Worm (Caenorhabditis elegans) whole organism, L4 larva: Measurements from ENCODE around the gene F14D7.9.
A peak's percentile ranks its signal among the peaks of the same experiment; 100 is the strongest.
"Not testable (repeated sequence)": the region's sequence is repeated elsewhere in the genome, so short reads cannot be mapped to it uniquely, and the experiment has no call there.

ENCODE experiments used
- D1046.2 ChIP-seq: fragments of 200-800 bp; sonication (Bioruptor generic); IDR thresholded peaks from 2 replicates; pipeline ENCODE4 v1.3.6; 2022; ENCODE audit warnings: missing genetic modification characterization, missing compliant biosample characterization
- F49E8.2 ChIP-seq: sonication (generic microtip); optimal IDR thresholded peaks from 2 replicates; lab custom pipeline; 2016; ENCODE audit warnings: missing compliant biosample characterization, mild to moderate bottlenecking, missing genetic modification characterization, borderline replicate concordance
- Y5F2A.4 ChIP-seq: fragments of 200-800 bp; sonication (Bioruptor generic); optimal IDR thresholded peaks from 2 replicates; lab custom pipeline; 2018; ENCODE audit warnings: mild to moderate bottlenecking, missing genetic modification characterization, missing compliant biosample characterization
- ZK337.2 ChIP-seq: fragments of 200-800 bp; sonication (Bioruptor generic); IDR thresholded peaks from 2 replicates; pipeline ENCODE4 v1.3.6; 2022; ENCODE audit warnings: missing genetic modification reagents, missing genetic modification characterization, missing compliant biosample characterization
- ZK546.5 ChIP-seq, 2 experiments: sonication (generic microtip); optimal IDR thresholded peaks; 2 replicates each; lab custom pipeline; 2017; ENCODE audit warnings: missing biosample characterization in 2 of 2, missing genetic modification characterization in 2 of 2
- aha-1 ChIP-seq: fragments of 150-350 bp; peaks from one replicate; lab custom pipeline; 2014; ENCODE audit warnings: missing biosample characterization, missing genetic modification characterization
- ceh-32 ChIP-seq: sonication (generic microtip); optimal IDR thresholded peaks from 2 replicates; lab custom pipeline; 2016; ENCODE audit warnings: mild to moderate bottlenecking, missing genetic modification characterization, missing compliant biosample characterization; ENCODE audit not compliant: poor library complexity
- ceh-82 ChIP-seq: sonication (generic microtip); optimal IDR thresholded peaks from 2 replicates; lab custom pipeline; 2017; ENCODE audit warnings: missing biosample characterization, missing genetic modification characterization
- ctbp-1 ChIP-seq: fragments of 200-800 bp; sonication (Bioruptor generic); IDR thresholded peaks from 2 replicates; pipeline ENCODE4 v1.3.6; 2022; ENCODE audit warnings: missing genetic modification reagents, missing genetic modification characterization, missing compliant biosample characterization
- daf-12 ChIP-seq: fragments of 150-350 bp; optimal IDR thresholded peaks from 2 replicates; lab custom pipeline; 2014; ENCODE audit warnings: missing biosample characterization, missing genetic modification reagents, missing genetic modification characterization
- jun-1 ChIP-seq: fragments of 150-350 bp; optimal IDR thresholded peaks from 2 replicates; lab custom pipeline; 2014; ENCODE audit warnings: missing biosample characterization, missing genetic modification reagents, missing genetic modification characterization
- lin-1 ChIP-seq: fragments of 200-800 bp; sonication (Bioruptor generic); IDR thresholded peaks from 2 replicates; pipeline ENCODE4 v1.3.6; 2022; ENCODE audit warnings: missing genetic modification reagents, missing genetic modification characterization, missing compliant biosample characterization
- lin-15B ChIP-seq: fragments of 150-350 bp; sonication (generic microtip); optimal IDR thresholded peaks from 3 replicates; lab custom pipeline; 2014; ENCODE audit warnings: missing biosample characterization, missing genetic modification characterization
- lin-38 ChIP-seq: fragments of 200-800 bp; sonication (Bioruptor generic); IDR thresholded peaks from 2 replicates; pipeline ENCODE4 v1.3.6; 2022; ENCODE audit warnings: missing genetic modification reagents, missing genetic modification characterization, missing compliant biosample characterization
- lsy-2 ChIP-seq, 2 experiments: fragments of 150-350 bp in 1 of 2; sonication (generic microtip) in 1 of 2; optimal IDR thresholded peaks; 2 replicates each; lab custom pipeline; 2014 to 2017; ENCODE audit warnings: missing biosample characterization in 2 of 2, missing genetic modification characterization in 2 of 2
- mxl-2 ChIP-seq: fragments of 200-800 bp; sonication (Bioruptor generic); conservative IDR thresholded peaks from 2 replicates; pipeline ENCODE4 v1.3.6; 2022; ENCODE audit warnings: missing genetic modification reagents, missing genetic modification characterization, missing compliant biosample characterization
- nhr-102 ChIP-seq: sonication (generic microtip); optimal IDR thresholded peaks from 2 replicates; lab custom pipeline; 2016; ENCODE audit warnings: mild to moderate bottlenecking, missing genetic modification characterization, moderate library complexity, missing compliant biosample characterization
- nhr-25 ChIP-seq: sonication (generic microtip); optimal IDR thresholded peaks from 2 replicates; lab custom pipeline; 2017; ENCODE audit warnings: missing genetic modification characterization, mild to moderate bottlenecking, missing compliant biosample characterization, antibody characterized with exemption, moderate library complexity, borderline replicate concordance; ENCODE audit not compliant: insufficient read depth
- nhr-28 ChIP-seq: fragments of 150-350 bp; optimal IDR thresholded peaks from 2 replicates; lab custom pipeline; 2014; ENCODE audit warnings: missing biosample characterization, missing genetic modification characterization
- nhr-42 ChIP-seq: fragments of 200-800 bp; sonication (Bioruptor generic); IDR thresholded peaks from 2 replicates; pipeline ENCODE4 v1.3.6; 2022; ENCODE audit warnings: missing genetic modification characterization, missing compliant biosample characterization
- php-3 ChIP-seq: fragments of 200-800 bp; sonication (Bioruptor generic); IDR thresholded peaks from 2 replicates; pipeline ENCODE4 v1.3.6; 2022; ENCODE audit warnings: missing genetic modification reagents, missing genetic modification characterization, missing compliant biosample characterization
- pqm-1 ChIP-seq: sonication (generic microtip); optimal IDR thresholded peaks from 2 replicates; lab custom pipeline; 2017; ENCODE audit warnings: missing biosample characterization, missing genetic modification characterization
- sdz-12 ChIP-seq: fragments of 200-800 bp; sonication (Bioruptor generic); optimal IDR thresholded peaks from 2 replicates; lab custom pipeline; 2018; ENCODE audit warnings: mild to moderate bottlenecking, missing genetic modification characterization, missing compliant biosample characterization
- snpc-4 ChIP-seq: fragments of 150-350 bp; optimal IDR thresholded peaks from 2 replicates; lab custom pipeline; 2014; ENCODE audit warnings: missing biosample characterization, missing genetic modification characterization
- tag-97 ChIP-seq: fragments of 200-800 bp; sonication (Bioruptor generic); IDR thresholded peaks from 2 replicates; pipeline ENCODE4 v1.3.6; 2022; ENCODE audit warnings: missing genetic modification characterization, missing compliant biosample characterization
- tra-1 ChIP-seq: fragments of 200-800 bp; sonication (Bioruptor generic); IDR thresholded peaks from 2 replicates; pipeline ENCODE4 v1.3.6; 2022; ENCODE audit warnings: missing genetic modification reagents, missing genetic modification characterization, missing compliant biosample characterization
- unc-39 ChIP-seq: sonication (generic microtip); optimal IDR thresholded peaks from 2 replicates; lab custom pipeline; 2017; ENCODE audit warnings: missing biosample characterization, missing genetic modification characterization
- unc-62 ChIP-seq, 3 experiments: fragments of 150-350 bp in 1 of 3; sonication (generic microtip); optimal IDR thresholded peaks in 2 of 3; peaks in 1 of 3; 1 replicate in 1 of 3; 2 replicates in 2 of 3; lab custom pipeline; 2014 to 2017; ENCODE audit warnings: missing biosample characterization in 3 of 3, missing genetic modification characterization in 3 of 3, missing genetic modification reagents in 3 of 3, missing genotype in 1 of 3
- vab-7 ChIP-seq: fragments of 200-800 bp; sonication (Bioruptor generic); IDR thresholded peaks from 2 replicates; pipeline ENCODE4 v1.3.6; 2022; ENCODE audit warnings: missing genetic modification reagents, missing genetic modification characterization, missing compliant biosample characterization
- ztf-11 ChIP-seq: fragments of 150-350 bp; optimal IDR thresholded peaks from 2 replicates; lab custom pipeline; 2014; ENCODE audit warnings: missing biosample characterization, missing genetic modification characterization
- ztf-7 ChIP-seq: fragments of 150-350 bp; optimal IDR thresholded peaks from 2 replicates; lab custom pipeline; 2014; ENCODE audit warnings: missing biosample characterization, missing genetic modification characterization

Gene F14D7.9

DNA sequence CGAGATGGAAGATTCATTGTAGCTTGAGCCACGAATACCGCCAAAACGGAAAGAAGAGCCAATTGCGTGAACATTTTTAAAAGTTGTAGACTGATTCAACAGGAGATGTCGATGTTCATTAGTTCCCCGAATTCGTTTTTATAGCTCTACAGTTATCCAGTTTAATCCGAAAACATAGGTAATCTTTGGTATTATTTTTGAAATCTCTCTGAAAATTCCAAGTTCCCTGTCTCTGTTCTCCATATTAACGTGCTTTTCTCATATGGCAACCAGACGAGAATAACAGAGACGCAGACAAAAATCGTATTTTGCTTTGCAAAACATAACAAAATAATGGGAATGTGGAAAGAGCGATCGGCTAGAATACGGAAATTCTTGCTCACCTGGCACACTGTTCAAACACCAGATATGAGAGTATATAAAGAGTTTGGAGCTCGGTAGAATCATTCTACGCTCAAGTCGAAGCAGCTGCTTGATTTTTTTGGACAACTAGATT lies 5.1 kb downstream of the F14D7.9 start, which contains the start of the genes spig-3 and F14D7.12:
Gene spig-3 (minus strand): TSS at position 101 of the 496 bp plus-strand sequence.
Gene F14D7.12 (plus strand): TSS at position 446 of the 496 bp plus-strand sequence.
- TF ChIP-seq vab-7 (GFP tag; lab: Robert Waterston, UW) (no peak), php-3 (GFP tag; lab: Robert Waterston, UW) (no peak), tag-97 (GFP tag; lab: Robert Waterston, UW) (no peak), ztf-11 (tag; lab: Kevin White, UChicago) (no peak), lsy-2 (tag; optimal IDR thresholded peaks at IDR 0.05; lab: Kevin White, UChicago) (no peak), unc-62 (GFP tag; optimal IDR thresholded peaks at IDR 0.05 in 1 of 2; lab: Kevin White, UChicago) (no peak), unc-62 (tag; optimal IDR thresholded peaks at IDR 0.05; lab: Kevin White, UChicago) (no peak), ztf-7 (tag; lab: Kevin White, UChicago) (no peak)

DNA sequence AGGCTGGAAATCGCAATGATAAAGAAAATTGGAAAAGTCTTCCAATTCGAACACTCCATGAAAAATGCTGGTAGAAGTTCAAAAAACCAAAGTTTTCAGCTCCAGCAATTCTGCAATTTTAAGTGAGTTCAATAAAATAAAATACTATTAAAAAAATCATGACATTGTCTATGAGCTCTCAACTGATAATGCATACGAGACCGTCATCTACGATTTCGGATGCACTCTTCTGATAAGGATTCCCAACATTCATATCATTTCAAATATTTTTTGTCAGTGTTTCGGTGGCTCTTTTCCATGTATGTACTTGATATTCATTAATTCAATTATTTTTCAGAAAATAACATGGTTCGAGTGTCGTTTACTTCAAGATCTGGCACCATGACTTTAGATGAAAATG lies 6.6 kb downstream of the F14D7.9 start, which contains the start of gene F14D7.6:
Gene F14D7.6 (plus strand): TSS at position 338 of the 400 bp plus-strand sequence.
- TF ChIP-seq D1046.2 (GFP tag; lab: Robert Waterston, UW): no peak
- peak; percentile 41 for TF ChIP-seq pqm-1 (tag; lab: Kevin White, UChicago)

ce11 chrV:14306771-14307170 lies 12.3 kb downstream of the F14D7.9 start, which contains the start of gene spig-4:
TSS of gene spig-4 (minus strand) at chrV:14306871.
- not testable (repeated sequence) for TF ChIP-seq daf-12; php-3 (GFP tag; lab: Robert Waterston, UW); lin-1 (GFP tag; lab: Robert Waterston, UW)

DNA sequence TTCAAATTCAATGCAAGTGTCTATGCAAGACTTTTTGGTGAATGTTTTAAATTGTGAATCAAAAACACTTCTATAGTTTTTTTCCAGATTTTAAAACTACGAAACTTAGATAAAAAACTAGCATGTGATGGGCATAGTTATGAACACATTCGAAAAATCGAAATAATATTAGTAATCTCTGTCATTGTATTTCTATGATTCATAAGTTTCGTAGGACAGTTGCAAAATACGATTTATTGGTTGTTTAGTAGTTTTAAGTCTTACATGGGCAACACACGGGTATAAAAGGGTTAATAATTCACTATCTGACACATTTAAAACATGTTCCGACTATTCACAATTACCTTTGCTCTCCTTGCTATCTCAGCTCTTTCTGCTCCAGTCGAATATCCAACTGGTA lies 13.7 kb downstream of the F14D7.9 start, which contains the start of gene spig-5:
Gene spig-5 (plus strand): TSS at position 301 of the 400 bp plus-strand sequence.
- TF ChIP-seq snpc-4 (tag; lab: Kevin White, UChicago); lin-15B; sdz-12: not testable (repeated sequence)

DNA sequence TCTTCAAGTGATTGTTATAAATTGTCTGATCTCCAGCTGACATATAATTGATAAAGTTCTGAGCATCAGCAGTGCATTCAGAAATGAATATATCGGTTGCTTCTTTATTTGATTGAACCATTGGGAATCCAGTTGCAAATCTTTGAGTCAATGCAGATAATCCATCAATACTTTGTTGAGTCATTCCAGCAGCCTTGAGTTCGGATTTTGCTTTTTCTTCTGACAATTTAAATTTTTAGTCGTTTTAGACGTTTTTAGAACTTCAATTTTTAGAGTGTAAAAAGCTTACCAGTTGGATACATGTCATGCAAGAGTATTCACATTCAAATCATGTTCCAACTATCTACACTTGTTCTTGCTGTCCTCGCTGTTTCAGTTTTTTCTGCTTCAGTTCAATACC lies 15.1 kb downstream of the F14D7.9 start, which contains the start of gene F14D7.14:
Gene F14D7.14 (plus strand): TSS at position 301 of the 400 bp plus-strand sequence.
- TF ChIP-seq nhr-42, mxl-2, lin-38 (GFP tag; lab: Robert Waterston, UW): not testable (repeated sequence)

- TF ChIP-seq snpc-4 (tag; lab: Kevin White, UChicago) (no peak), ZK337.2 (no peak), nhr-42 (GFP tag; lab: Robert Waterston, UW) (no peak), unc-39 (tag; lab: Kevin White, UChicago) (no peak), nhr-102 (tag; lab: Kevin White, UChicago) (no peak), daf-12 (no peak), ZK546.5 (tag; optimal IDR thresholded peaks at IDR 0.05; lab: Kevin White, UChicago) (no peak), Y5F2A.4 (GFP tag; lab: Kevin White, UChicago) (no peak), aha-1 (tag; lab: Kevin White, UChicago) (no peak), tra-1 (no peak), ctbp-1 (GFP tag; lab: Robert Waterston, UW) (no peak), F49E8.2 (tag; lab: Kevin White, UChicago) (no peak), nhr-25 (no peak), nhr-28 (tag; lab: Kevin White, UChicago) (no peak), ceh-32 (tag; lab: Kevin White, UChicago) (no peak), jun-1 (tag; lab: Kevin White, UChicago) (no peak), ceh-82 (tag; lab: Kevin White, UChicago) (no peak)
Observed at ce11 chrV:14311115-14311514, 16.6 kb downstream of the F14D7.9 start, which contains the start of gene ddn-3. TSS of gene ddn-3 (minus strand) at chrV:14311215.
